Fruit fly (Drosophila melanogaster) whole organism, adult: ENCODE data around the gene CG17896.
A peak's percentile ranks its signal among the peaks of the same experiment; 100 is the strongest.

Experiments
- CG14711 ChIP-seq: fragments of 200-800 bp; sonication (Bioruptor generic); optimal IDR thresholded peaks from 2 replicates; lab custom pipeline; 2018; ENCODE audit warnings: missing biosample characterization, mild to moderate bottlenecking, missing genetic modification characterization, moderate library complexity
- CG1620 ChIP-seq: fragments of 200-800 bp; sonication (Bioruptor generic); optimal IDR thresholded peaks from 2 replicates; lab custom pipeline; 2016; ENCODE audit warnings: missing biosample characterization, missing genetic modification characterization
- CG7101 ChIP-seq: fragments of 200-800 bp; sonication (Bioruptor generic); optimal IDR thresholded peaks from 2 replicates; lab custom pipeline; 2018; ENCODE audit warnings: missing biosample characterization, mild to moderate bottlenecking, missing genetic modification characterization, moderate library complexity
- ovo ChIP-seq: fragments of 200-800 bp; sonication (Bioruptor generic); optimal IDR thresholded peaks from 2 replicates; lab custom pipeline; 2016; ENCODE audit warnings: missing biosample characterization, missing genetic modification characterization
- toe ChIP-seq: fragments of 200-800 bp; sonication (Bioruptor generic); optimal IDR thresholded peaks from 2 replicates; lab custom pipeline; 2016; ENCODE audit warnings: missing biosample characterization, missing genetic modification characterization

DNA sequence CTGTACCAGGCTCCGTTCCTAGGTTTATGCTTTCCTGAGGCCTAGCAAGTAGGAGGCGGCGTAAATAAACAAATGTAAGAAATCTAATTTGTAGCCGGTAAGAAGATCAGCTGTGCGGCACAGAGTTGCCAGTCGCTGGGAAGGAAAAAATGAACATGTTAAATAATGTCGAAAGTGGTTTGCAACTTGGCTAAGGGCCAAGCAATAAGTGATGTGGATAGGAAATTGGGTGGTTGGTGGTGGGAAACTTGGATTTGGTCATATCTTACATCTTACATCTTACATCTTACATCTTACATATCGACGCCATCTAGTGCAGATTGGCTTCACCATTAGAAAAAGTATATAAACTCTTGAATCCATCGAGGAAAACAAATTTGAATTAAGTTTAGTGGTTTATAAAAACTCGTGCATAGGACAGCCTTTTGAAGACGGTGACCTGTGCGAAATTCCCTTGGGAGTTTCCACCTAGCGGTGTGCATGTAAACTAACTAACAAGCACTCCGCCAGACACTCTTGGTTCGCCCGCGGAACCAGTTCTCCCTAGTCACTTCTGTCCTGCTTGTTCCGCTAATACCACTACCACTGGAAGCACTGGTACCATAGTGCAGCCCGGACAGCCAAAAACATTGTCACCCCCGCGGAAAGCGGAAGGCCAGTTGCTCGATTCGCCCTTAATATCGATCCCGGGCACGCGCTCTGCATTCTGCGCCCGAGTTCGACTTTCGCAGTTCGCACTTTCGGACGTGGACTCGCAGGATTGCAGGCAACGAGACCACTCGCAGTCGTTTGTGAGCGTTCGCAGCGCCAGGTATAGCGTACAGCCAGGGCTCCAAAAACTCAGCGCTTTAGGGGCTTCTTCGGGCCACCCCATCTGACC lies 36.7 kb upstream of the CG17896 start, which contains the start of the genes CG4293 and Appl:
- TF ChIP-seq ovo (GFP tag; lab: Kevin White, UChicago), result no peak
- peak; percentile 80 for TF ChIP-seq CG14711 (tag; lab: Kevin White, UChicago)
- no peak for TF ChIP-seq CG1620 (GFP tag; lab: Kevin White, UChicago)
- no peak for TF ChIP-seq CG7101 (tag; lab: Kevin White, UChicago)
- TF ChIP-seq toe (GFP tag; lab: Kevin White, UChicago), result no peak
